Fruit fly (Drosophila melanogaster) whole organism, embryonic: ENCODE measurements around the gene Col4a1.

Experiments
- Abd-B ChIP-seq: fragments of 200-800 bp; sonication (Bioruptor generic); optimal IDR thresholded peaks from 2 replicates; lab custom pipeline; 2018; ENCODE audit warnings: missing biosample characterization, mild to moderate bottlenecking, missing genetic modification characterization, moderate library complexity
- Aef1 ChIP-seq: fragments of 200-800 bp; sonication (Bioruptor generic); IDR thresholded peaks from 3 replicates; pipeline ENCODE4 v1.3.6; 2022; ENCODE audit warnings: missing biosample characterization, missing genetic modification characterization
- Asciz ChIP-seq: fragments of 200-800 bp; sonication (Bioruptor generic); optimal IDR thresholded peaks from 2 replicates; lab custom pipeline; 2017; ENCODE audit warnings: missing biosample characterization, mild to moderate bottlenecking, missing genetic modification characterization, missing genetic modification reagents
- Awh ChIP-seq: fragments of 200-800 bp; sonication (Bioruptor generic); IDR thresholded peaks from 2 replicates; pipeline ENCODE4, ENCODE4 v1.3.6; 2022; ENCODE audit warnings: missing biosample characterization, missing genetic modification characterization
- CG1024 ChIP-seq: fragments of 200-800 bp; sonication (Bioruptor generic); IDR thresholded peaks from 2 replicates; pipeline ENCODE4 v1.3.6; 2022; ENCODE audit warnings: missing biosample characterization, missing genetic modification characterization
- CG13123 ChIP-seq: fragments of 200-800 bp; sonication (Bioruptor generic); optimal IDR thresholded peaks from 2 replicates; lab custom pipeline; 2016; ENCODE audit warnings: missing biosample characterization, missing genetic modification characterization
- CG13624 ChIP-seq: fragments of 200-800 bp; sonication (Bioruptor generic); optimal IDR thresholded peaks from 2 replicates; lab custom pipeline; 2016; ENCODE audit warnings: missing biosample characterization, missing genetic modification characterization
- CG13775 ChIP-seq: fragments of 200-800 bp; sonication (Bioruptor generic); optimal IDR thresholded peaks from 3 replicates; lab custom pipeline; 2017; ENCODE audit warnings: missing biosample characterization, mild to moderate bottlenecking, missing genetic modification characterization
- CG15269 ChIP-seq: fragments of 200-800 bp; sonication (Bioruptor generic); optimal IDR thresholded peaks from 2 replicates; lab custom pipeline; 2018; ENCODE audit warnings: missing biosample characterization, mild to moderate bottlenecking, missing genetic modification characterization, moderate library complexity
- CG17829 ChIP-seq: fragments of 200-800 bp; optimal IDR thresholded peaks from 2 replicates; lab custom pipeline; 2019; ENCODE audit warnings: missing biosample characterization, mild to moderate bottlenecking, missing genetic modification characterization, moderate library complexity
- CG30431 ChIP-seq: fragments of 200-800 bp; sonication (Bioruptor generic); optimal IDR thresholded peaks from 2 replicates; lab custom pipeline; 2017; ENCODE audit warnings: missing biosample characterization, missing genetic modification characterization
- CG3407 ChIP-seq: fragments of 200-800 bp; sonication (Bioruptor generic); optimal IDR thresholded peaks from 2 replicates; lab custom pipeline; 2018; ENCODE audit warnings: missing biosample characterization, mild to moderate bottlenecking, missing genetic modification characterization
- CG6689 ChIP-seq: fragments of 200-800 bp; sonication (Bioruptor generic); IDR thresholded peaks from 2 replicates; pipeline ENCODE4 v1.3.6; 2022; ENCODE audit warnings: missing biosample characterization, missing genetic modification characterization
- CG6765 ChIP-seq: fragments of 200-800 bp; sonication (Bioruptor generic); optimal IDR thresholded peaks from 3 replicates; lab custom pipeline; 2017; ENCODE audit warnings: missing biosample characterization, mild to moderate bottlenecking, missing genetic modification characterization
- CG9215 ChIP-seq: fragments of 200-800 bp; sonication (Bioruptor generic); IDR thresholded peaks from 2 replicates; pipeline ENCODE4 v1.3.6; 2022; ENCODE audit warnings: missing biosample characterization, missing genetic modification characterization
- Dref ChIP-seq: fragments of 200-800 bp; sonication (Bioruptor generic); IDR thresholded peaks from 2 replicates; pipeline ENCODE4 v1.3.6; 2022; ENCODE audit warnings: missing biosample characterization, missing genetic modification characterization
- Fer3 ChIP-seq: fragments of 200-800 bp; sonication (Bioruptor generic); optimal IDR thresholded peaks from 2 replicates; lab custom pipeline; 2018; ENCODE audit warnings: missing biosample characterization, mild to moderate bottlenecking, missing genetic modification characterization, moderate library complexity
- Gsc ChIP-seq: fragments of 200-800 bp; sonication (Bioruptor generic); IDR thresholded peaks from 2 replicates; pipeline ENCODE4 v1.3.6; 2022; ENCODE audit warnings: missing biosample characterization, missing genetic modification characterization
- HLH54F ChIP-seq: fragments of 200-800 bp; sonication (Bioruptor generic); optimal IDR thresholded peaks from 3 replicates; lab custom pipeline; 2016; ENCODE audit warnings: missing biosample characterization, missing genetic modification characterization
- Jarid2 ChIP-seq: fragments of 200-800 bp; sonication (Bioruptor generic); optimal IDR thresholded peaks from 3 replicates; lab custom pipeline; 2017; ENCODE audit warnings: mild to moderate bottlenecking, missing biosample characterization, missing genetic modification reagents, missing genetic modification characterization
- Kr ChIP-seq: fragments of 200-800 bp; sonication (Bioruptor generic); optimal IDR thresholded peaks from 2 replicates; lab custom pipeline; 2017; ENCODE audit warnings: missing biosample characterization, mild to moderate bottlenecking, missing genetic modification characterization
- Meics ChIP-seq: fragments of 200-800 bp; sonication (Bioruptor generic); optimal IDR thresholded peaks from 2 replicates; lab custom pipeline; 2017; ENCODE audit warnings: missing biosample characterization, mild to moderate bottlenecking, missing genetic modification characterization
- NC2β ChIP-seq: fragments of 200-800 bp; sonication (Bioruptor generic); optimal IDR thresholded peaks from 2 replicates; lab custom pipeline; 2016; ENCODE audit warnings: missing biosample characterization, missing genetic modification characterization
- NK7.1 ChIP-seq: fragments of 200-800 bp; sonication (Bioruptor generic); optimal IDR thresholded peaks from 3 replicates; lab custom pipeline; 2016; ENCODE audit warnings: missing biosample characterization, missing genetic modification characterization
- Sin3A ChIP-seq: fragments of >200 bp; optimal IDR thresholded peaks from 2 replicates; lab custom pipeline; 2018
- Spps ChIP-seq: fragments of 200-800 bp; sonication (Bioruptor generic); optimal IDR thresholded peaks from 2 replicates; lab custom pipeline; 2018; ENCODE audit warnings: missing biosample characterization, mild to moderate bottlenecking, missing genetic modification characterization
- caup ChIP-seq: fragments of 200-800 bp; sonication (Bioruptor generic); optimal IDR thresholded peaks from 3 replicates; lab custom pipeline; 2017; ENCODE audit warnings: missing biosample characterization, mild to moderate bottlenecking, missing genetic modification characterization, moderate library complexity; ENCODE audit not compliant: severe bottlenecking
- chinmo ChIP-seq: fragments of 200-800 bp; sonication (Bioruptor generic); IDR thresholded peaks from 4 replicates; pipeline ENCODE4 v1.3.6; 2022; ENCODE audit warnings: missing biosample characterization, missing genetic modification characterization; ENCODE audit not compliant: partially characterized antibody
- chm ChIP-seq: fragments of 200-800 bp; sonication (Bioruptor generic); IDR thresholded peaks from 2 replicates; pipeline ENCODE4 v1.3.6; 2022; ENCODE audit warnings: missing biosample characterization, missing genetic modification characterization
- crc ChIP-seq: fragments of 200-800 bp; sonication (Bioruptor generic); optimal IDR thresholded peaks from 2 replicates; lab custom pipeline; 2016; ENCODE audit warnings: missing biosample characterization, missing genetic modification characterization
- crp ChIP-seq, 2 experiments: fragments of 200-800 bp; sonication (Bioruptor generic); optimal IDR thresholded peaks; 2 replicates in 1 of 2; 3 replicates in 1 of 2; lab custom pipeline; 2017; ENCODE audit warnings: missing biosample characterization in 2 of 2, missing genetic modification characterization in 2 of 2, mild to moderate bottlenecking in 1 of 2, moderate library complexity in 1 of 2
- dati ChIP-seq: fragments of 200-800 bp; sonication (Bioruptor generic); IDR thresholded peaks from 2 replicates; pipeline ENCODE4 v1.3.6; 2022; ENCODE audit warnings: missing biosample characterization, missing genetic modification characterization
- dmrt99B ChIP-seq: fragments of 200-800 bp; sonication (Bioruptor generic); optimal IDR thresholded peaks from 2 replicates; lab custom pipeline; 2018; ENCODE audit warnings: missing biosample characterization, mild to moderate bottlenecking, missing genetic modification characterization, moderate library complexity
- gfzf ChIP-seq: fragments of 200-800 bp; sonication (Bioruptor generic); optimal IDR thresholded peaks from 2 replicates; lab custom pipeline; 2016; ENCODE audit warnings: missing biosample characterization, mild to moderate bottlenecking, missing genetic modification characterization, moderate library complexity
- gt ChIP-seq: fragments of 200-800 bp; sonication (Bioruptor generic); IDR thresholded peaks from 2 replicates; pipeline ENCODE4 v1.3.6; 2022; ENCODE audit warnings: missing biosample characterization, missing genetic modification characterization
- hth ChIP-seq: fragments of >200 bp; optimal IDR thresholded peaks from 2 replicates; lab custom pipeline; 2017; ENCODE audit warnings: inconsistent platforms
- ken ChIP-seq: fragments of 200-800 bp; sonication (Bioruptor generic); IDR thresholded peaks from 3 replicates; pipeline ENCODE4 v1.3.6; 2022; ENCODE audit warnings: missing biosample characterization, missing genetic modification characterization
- klu ChIP-seq: fragments of 200-800 bp; sonication (Bioruptor generic); IDR thresholded peaks from 2 replicates; pipeline ENCODE4 v1.3.6; 2022; ENCODE audit warnings: missing biosample characterization, missing genetic modification characterization
- lmd ChIP-seq: fragments of 200-800 bp; sonication (Bioruptor generic); IDR thresholded peaks from 2 replicates; pipeline ENCODE4 v1.3.6; 2022; ENCODE audit warnings: missing biosample characterization, missing genetic modification characterization
- p53 ChIP-seq: fragments of 200-800 bp; sonication (Bioruptor generic); optimal IDR thresholded peaks from 2 replicates; lab custom pipeline; 2016; ENCODE audit warnings: missing biosample characterization, missing genetic modification characterization
- pho ChIP-seq: fragments of 200-800 bp; sonication (Bioruptor generic); optimal IDR thresholded peaks from 2 replicates; lab custom pipeline; 2016; ENCODE audit warnings: missing biosample characterization, missing genetic modification characterization
- scrt ChIP-seq: fragments of 200-800 bp; sonication (Bioruptor generic); optimal IDR thresholded peaks from 2 replicates; lab custom pipeline; 2018; ENCODE audit warnings: missing biosample characterization, mild to moderate bottlenecking, missing genetic modification characterization, moderate library complexity
- sima ChIP-seq: fragments of 200-800 bp; sonication (Bioruptor generic); optimal IDR thresholded peaks from 2 replicates; lab custom pipeline; 2016; ENCODE audit warnings: missing biosample characterization, missing genetic modification characterization
- sisA ChIP-seq: fragments of 200-800 bp; sonication (Bioruptor generic); IDR thresholded peaks from 2 replicates; pipeline ENCODE4 v1.3.6; 2022; ENCODE audit warnings: missing biosample characterization, missing genetic modification characterization
- sqz ChIP-seq: fragments of 200-800 bp; sonication (Bioruptor generic); optimal IDR thresholded peaks from 3 replicates; lab custom pipeline; 2018; ENCODE audit warnings: missing biosample characterization, mild to moderate bottlenecking, missing genetic modification characterization
- ttk ChIP-seq: fragments of 200-800 bp; sonication (Bioruptor generic); IDR thresholded peaks from 2 replicates; pipeline ENCODE4 v2.1.2; 2022; ENCODE audit warnings: missing biosample characterization, missing genetic modification characterization
- vfl ChIP-seq: fragments of 200-800 bp; sonication (Bioruptor generic); optimal IDR thresholded peaks from 2 replicates; lab custom pipeline; 2016; ENCODE audit warnings: missing biosample characterization, missing genetic modification characterization
- wek ChIP-seq: fragments of 200-800 bp; sonication (Bioruptor generic); optimal IDR thresholded peaks from 3 replicates; lab custom pipeline; 2018; ENCODE audit warnings: missing biosample characterization, mild to moderate bottlenecking, missing genetic modification characterization, moderate library complexity
- z ChIP-seq: fragments of 200-800 bp; sonication (Bioruptor generic); IDR thresholded peaks from 3 replicates; pipeline ENCODE4 v1.3.6; 2022; ENCODE audit warnings: missing biosample characterization, missing genetic modification characterization
- zf30C ChIP-seq: fragments of 200-800 bp; sonication (Bioruptor generic); optimal IDR thresholded peaks from 3 replicates; lab custom pipeline; 2018; ENCODE audit warnings: missing biosample characterization, mild to moderate bottlenecking, missing genetic modification characterization

Col4a1 gene

dm6 chr2L:5070797-5071579 is 41.6 kb downstream of the Col4a1 start, which contains the start of gene RpL37A (continued):
- TF ChIP-seq p53 (GFP tag; lab: Kevin White, UChicago) (peak; percentile 85), pho (GFP tag; lab: Kevin White, UChicago) (peak; percentile 83), Dref (GFP tag; lab: Robert Waterston, UW) (peak; percentile 76), NC2β (GFP tag; lab: Kevin White, UChicago) (peak; percentile 94), CG13624 (GFP tag; lab: Kevin White, UChicago) (peak; percentile 89), wek (GFP tag; lab: Kevin White, UChicago) (peak; percentile 79), Meics (GFP tag; lab: Kevin White, UChicago) (peak; percentile 91), zf30C (GFP tag; lab: Kevin White, UChicago) (peak; percentile 28), gfzf (peak; percentile 99), Awh (GFP tag; lab: Robert Waterston, UW) (peak; percentile 53; the same call in 1 of the 2 replicates), CG15269 (tag; lab: Kevin White, UChicago) (peak; percentile 57), chm (GFP tag; lab: Robert Waterston, UW) (peak; percentile 84), lmd (GFP tag; lab: Robert Waterston, UW) (no peak), Gsc (GFP tag; lab: Robert Waterston, UW) (no peak), sqz (GFP tag; lab: Kevin White, UChicago) (peak; percentile 86), gt (GFP tag; lab: Robert Waterston, UW) (peak; percentile 34; the same call in 1 of the 2 replicates), ttk (peak; percentile 57), Sin3A (peak; percentile 33), Abd-B (GFP tag; lab: Kevin White, UChicago) (no peak), Jarid2 (GFP tag; lab: Kevin White, UChicago) (peak; percentile 80), klu (peak; percentile 33; the same call in 1 of the 2 replicates), ken (GFP tag; lab: Robert Waterston, UW) (peak; percentile 82), vfl (GFP tag; lab: Kevin White, UChicago) (no peak), sima (GFP tag; lab: Kevin White, UChicago) (peak; percentile 64), dmrt99B (tag; lab: Kevin White, UChicago) (peak; percentile 63), caup (peak; percentile 95), CG6765 (peak; percentile 94), CG30431 (peak; percentile 63), crc (GFP tag; lab: Kevin White, UChicago) (peak; percentile 77), scrt (GFP tag; lab: Kevin White, UChicago) (peak; percentile 83), Aef1 (no peak; the same call in 2 of the 3 replicates), Asciz (peak; percentile 80), CG13123 (GFP tag; lab: Kevin White, UChicago) (peak; percentile 57), sisA (no peak), Fer3 (tag; lab: Kevin White, UChicago) (peak; percentile 79), CG13775 (GFP tag; lab: Kevin White, UChicago) (peak; percentile 90), chinmo (peak; percentile 65; the same call in 1 of the 4 replicates), hth (no peak), CG17829 (tag; lab: Kevin White, UChicago) (peak; percentile 84), NK7.1 (GFP tag; lab: Kevin White, UChicago) (peak; percentile 67), dati (GFP tag; lab: Robert Waterston, UW) (0 out of 2 replicates have a peak, but pooled peaks have one; percentile 21), CG6689 (GFP tag; lab: Robert Waterston, UW) (peak; percentile 50), crp (GFP tag; optimal IDR thresholded peaks at IDR 0.05; lab: Kevin White, UChicago) (peak in 1 of 2 experiments; percentile 54), CG9215 (GFP tag; lab: Robert Waterston, UW) (no peak), z (GFP tag; lab: Robert Waterston, UW) (peak; percentile 27; the same call in 1 of the 3 replicates), CG3407 (GFP tag; lab: Kevin White, UChicago) (peak; percentile 69), Spps (tag; lab: Kevin White, UChicago) (peak; percentile 71), Kr (peak; percentile 35), CG1024 (peak; percentile 81), HLH54F (GFP tag; lab: Kevin White, UChicago) (peak; percentile 61)
